Fruit fly (Drosophila melanogaster) whole organism, adult: ENCODE data around the gene Ugt303B3.

ENCODE experiments used
- CG11617 ChIP-seq: fragments of 200-800 bp; sonication (Bioruptor generic); optimal IDR thresholded peaks from 2 replicates; lab custom pipeline; 2017; ENCODE audit warnings: mild to moderate bottlenecking, missing biosample characterization, missing genetic modification reagents, missing genetic modification characterization
- CG14711 ChIP-seq: fragments of 200-800 bp; sonication (Bioruptor generic); optimal IDR thresholded peaks from 2 replicates; lab custom pipeline; 2018; ENCODE audit warnings: missing biosample characterization, mild to moderate bottlenecking, missing genetic modification characterization, moderate library complexity
- CG1620 ChIP-seq: fragments of 200-800 bp; sonication (Bioruptor generic); optimal IDR thresholded peaks from 2 replicates; lab custom pipeline; 2016; ENCODE audit warnings: missing biosample characterization, missing genetic modification characterization
- CG33017 ChIP-seq: fragments of 200-800 bp; sonication (Bioruptor generic); optimal IDR thresholded peaks from 2 replicates; lab custom pipeline; 2018; ENCODE audit warnings: missing biosample characterization, mild to moderate bottlenecking, missing genetic modification characterization, moderate library complexity
- CG5204 ChIP-seq: fragments of 200-800 bp; sonication (Bioruptor generic); optimal IDR thresholded peaks from 2 replicates; lab custom pipeline; 2016; ENCODE audit warnings: missing biosample characterization, missing genetic modification characterization
- CG7045 ChIP-seq: fragments of 200-800 bp; sonication (Bioruptor generic); optimal IDR thresholded peaks from 2 replicates; lab custom pipeline; 2017; ENCODE audit warnings: missing biosample characterization, mild to moderate bottlenecking, missing genetic modification characterization
- Clk ChIP-seq: fragments of 200-800 bp; sonication (Bioruptor generic); optimal IDR thresholded peaks from 2 replicates; lab custom pipeline; 2017; ENCODE audit warnings: missing biosample characterization, missing genetic modification characterization
- Crg-1 ChIP-seq: fragments of 200-800 bp; sonication (Bioruptor generic); optimal IDR thresholded peaks from 2 replicates; lab custom pipeline; 2016; ENCODE audit warnings: missing biosample characterization, missing genetic modification characterization
- Hr96 ChIP-seq: fragments of 200-800 bp; sonication (Bioruptor generic); optimal IDR thresholded peaks from 2 replicates; lab custom pipeline; 2016; ENCODE audit warnings: missing biosample characterization, missing genetic modification characterization
- bab1 ChIP-seq: fragments of 200-800 bp; sonication (Bioruptor generic); optimal IDR thresholded peaks from 3 replicates; lab custom pipeline; 2019; ENCODE audit warnings: missing biosample characterization, mild to moderate bottlenecking, missing genetic modification characterization, moderate library complexity
- cnc ChIP-seq, 2 experiments: fragments of >200 bp; optimal IDR thresholded peaks; 2 replicates each; lab custom pipeline; 2017
- kay ChIP-seq: fragments of 200-800 bp; sonication (Bioruptor generic); peaks from one replicate; lab custom pipeline; 2016; ENCODE audit warnings: missing biosample characterization, missing genetic modification characterization, borderline replicate concordance
- pad ChIP-seq: fragments of 200-800 bp; sonication (Bioruptor generic); optimal IDR thresholded peaks from 3 replicates; lab custom pipeline; 2017; ENCODE audit warnings: missing biosample characterization, missing genetic modification characterization, mild to moderate bottlenecking, moderate library complexity, missing genetic modification reagents
- toe ChIP-seq: fragments of 200-800 bp; sonication (Bioruptor generic); optimal IDR thresholded peaks from 2 replicates; lab custom pipeline; 2016; ENCODE audit warnings: missing biosample characterization, missing genetic modification characterization

DNA sequence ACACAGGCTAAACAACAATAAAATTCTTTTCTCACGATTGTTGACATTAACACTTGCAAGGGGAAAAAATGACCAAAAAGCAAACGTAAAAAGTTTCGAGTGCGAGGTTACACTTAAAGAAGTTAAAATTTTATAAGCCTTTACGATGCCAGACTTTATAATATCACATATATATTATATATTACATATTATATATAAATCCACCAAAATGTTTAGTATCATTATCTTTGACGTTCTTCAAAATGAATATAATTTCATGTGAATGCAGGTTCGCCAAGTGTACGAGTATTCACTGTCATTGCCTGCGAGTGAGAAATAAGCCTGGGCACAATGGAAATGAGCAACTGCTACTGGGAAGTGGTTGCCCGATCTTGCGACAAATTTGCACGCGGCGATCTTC is 26.3 kb downstream of the Ugt303B3 start:
- TF ChIP-seq CG7045 (GFP tag; lab: Kevin White, UChicago): no peak
- TF ChIP-seq CG1620 (GFP tag; lab: Kevin White, UChicago): no peak
- no peak for TF ChIP-seq CG33017 (tag; lab: Kevin White, UChicago)
- no peak for TF ChIP-seq CG11617
- no peak for TF ChIP-seq pad (GFP tag; lab: Kevin White, UChicago)
- TF ChIP-seq CG14711 (tag; lab: Kevin White, UChicago): no peak
- no peak for TF ChIP-seq kay (GFP tag; lab: Kevin White, UChicago)
- no peak for TF ChIP-seq cnc (optimal IDR thresholded peaks at IDR 0.05; lab: Kevin White, UChicago)
- no peak for TF ChIP-seq toe
- TF ChIP-seq Crg-1 (GFP tag; lab: Kevin White, UChicago): no peak
- TF ChIP-seq bab1 (GFP tag; lab: Kevin White, UChicago): no peak
- TF ChIP-seq CG5204 (GFP tag; lab: Kevin White, UChicago): no peak
- TF ChIP-seq Hr96 (GFP tag; lab: Kevin White, UChicago): no peak
- no peak for TF ChIP-seq Clk (GFP tag; lab: Kevin White, UChicago)
